Worm (Caenorhabditis elegans) whole organism, early embryonic: ENCODE results near the gene fbxc-31.
"Not testable (repeated sequence)": the region's sequence is repeated elsewhere in the genome, so short reads cannot be mapped to it uniquely, and the experiment has no call there.

Experiments
- B0310.2 ChIP-seq: sonication (generic microtip); optimal IDR thresholded peaks from 2 replicates; lab custom pipeline; 2016; ENCODE audit warnings: mild to moderate bottlenecking, missing genetic modification characterization, missing compliant biosample characterization
- F13C5.2 ChIP-seq: sonication (generic microtip); optimal IDR thresholded peaks from 2 replicates; lab custom pipeline; 2017; ENCODE audit warnings: mild to moderate bottlenecking, missing genetic modification characterization, inconsistent platforms, missing compliant biosample characterization
- aly-1 ChIP-seq: sonication (generic microtip); optimal IDR thresholded peaks from 2 replicates; lab custom pipeline; 2016; ENCODE audit warnings: missing genetic modification characterization, missing compliant biosample characterization
- ama-1 ChIP-seq: fragments of 150-350 bp; optimal IDR thresholded peaks from 2 replicates; lab custom pipeline; 2014
- ceh-13 ChIP-seq: fragments of 200-800 bp; sonication (Bioruptor generic); optimal IDR thresholded peaks from 2 replicates; lab custom pipeline; 2018; ENCODE audit warnings: mild to moderate bottlenecking, missing genetic modification characterization, missing compliant biosample characterization
- ceh-36 ChIP-seq: sonication (generic microtip); optimal IDR thresholded peaks from 2 replicates; lab custom pipeline; 2016; ENCODE audit warnings: missing genetic modification characterization, inconsistent platforms, missing compliant biosample characterization
- ets-7 ChIP-seq: sonication (generic microtip); optimal IDR thresholded peaks from 2 replicates; lab custom pipeline; 2016; ENCODE audit warnings: missing genotype, missing genetic modification characterization, missing compliant biosample characterization
- flt-1 ChIP-seq: fragments of 200-800 bp; sonication (Bioruptor generic); IDR thresholded peaks from 2 replicates; pipeline ENCODE4 v1.3.6; 2022; ENCODE audit warnings: missing genetic modification characterization, missing compliant biosample characterization
- hmbx-1 ChIP-seq: sonication (generic microtip); optimal IDR thresholded peaks from 2 replicates; lab custom pipeline; 2016; ENCODE audit warnings: mild to moderate bottlenecking, missing genetic modification characterization, missing compliant biosample characterization
- hmg-4 ChIP-seq: fragments of 200-800 bp; sonication (Bioruptor generic); optimal IDR thresholded peaks from 2 replicates; lab custom pipeline; 2018; ENCODE audit warnings: mild to moderate bottlenecking, missing genetic modification characterization, missing compliant biosample characterization
- hnd-1 ChIP-seq: sonication (generic microtip); optimal IDR thresholded peaks from 2 replicates; lab custom pipeline; 2016; ENCODE audit warnings: missing genetic modification characterization, missing compliant biosample characterization
- pes-1 ChIP-seq: fragments of 200-800 bp; sonication (Bioruptor generic); IDR thresholded peaks from 2 replicates; pipeline ENCODE4 v1.3.6; 2022; ENCODE audit warnings: missing genetic modification reagents, missing genetic modification characterization, missing compliant biosample characterization
- scrt-1 ChIP-seq: fragments of 200-800 bp; sonication (Bioruptor generic); IDR thresholded peaks from 2 replicates; pipeline ENCODE4 v1.3.6; 2022; ENCODE audit warnings: missing genetic modification characterization, missing compliant biosample characterization
- sea-1 ChIP-seq: fragments of 200-800 bp; sonication (Bioruptor generic); conservative IDR thresholded peaks from 2 replicates; pipeline ENCODE4 v1.3.6; 2022; ENCODE audit warnings: missing genetic modification characterization, missing compliant biosample characterization
- tbx-11 ChIP-seq: fragments of 200-800 bp; sonication (Bioruptor generic); IDR thresholded peaks from 2 replicates; pipeline ENCODE4 v1.3.6; 2022; ENCODE audit warnings: missing genetic modification characterization, missing compliant biosample characterization
- tbx-37 ChIP-seq: fragments of 200-800 bp; sonication (Bioruptor generic); conservative IDR thresholded peaks from 2 replicates; pipeline ENCODE4 v1.3.6; 2022; ENCODE audit warnings: missing genetic modification reagents, missing genetic modification characterization, missing compliant biosample characterization
- tra-4 ChIP-seq: sonication (generic microtip); optimal IDR thresholded peaks from 2 replicates; lab custom pipeline; 2017; ENCODE audit warnings: missing genetic modification characterization, missing compliant biosample characterization

The fbxc-31 gene

ce11 chrII:930871-931270 is 19.1 kb downstream of the fbxc-31 start, which contains the start of gene fbxc-34:
TSS of gene fbxc-34 (plus strand) at chrII:931171.
- TF ChIP-seq pes-1; hnd-1 (tag; lab: Kevin White, UChicago); B0310.2 (tag; lab: Kevin White, UChicago): not testable (repeated sequence)

ce11 chrII:932718-933117 is 20.9 kb downstream of the fbxc-31 start, which contains the start of gene acs-15:
TSS of gene acs-15 (plus strand) at chrII:933018.
- TF ChIP-seq ets-7 (tag; lab: Kevin White, UChicago): no peak
- TF ChIP-seq tbx-37 (GFP tag; lab: Robert Waterston, UW): no peak
- TF ChIP-seq ama-1 (lab: Kevin White, UChicago): no peak
- no peak for TF ChIP-seq aly-1 (tag; lab: Kevin White, UChicago)

ce11 chrII:937265-937664 is 25.5 kb downstream of the fbxc-31 start:
- TF ChIP-seq scrt-1 (GFP tag; lab: Robert Waterston, UW): no peak
- no peak for TF ChIP-seq aly-1 (tag; lab: Kevin White, UChicago)
- TF ChIP-seq sea-1: 0 out of 2 replicates have a peak, but pooled peaks have one; percentile 22

ce11 chrII:938549-938948 is 26.8 kb downstream of the fbxc-31 start, which contains the start of gene R07C3.3:
TSS of gene R07C3.3 (plus strand) at chrII:938849.
- TF ChIP-seq ets-7 (tag; lab: Kevin White, UChicago) (no peak), sea-1 (no peak), F13C5.2 (no peak), pes-1 (no peak), scrt-1 (GFP tag; lab: Robert Waterston, UW) (no peak), tra-4 (tag; lab: Kevin White, UChicago) (no peak), hmbx-1 (tag; lab: Kevin White, UChicago) (no peak), tbx-11 (GFP tag; lab: Robert Waterston, UW) (no peak), hmg-4 (GFP tag; lab: Kevin White, UChicago) (no peak), ceh-13 (GFP tag; lab: Kevin White, UChicago) (no peak), hnd-1 (tag; lab: Kevin White, UChicago) (no peak)

ce11 chrII:940779-941178 is 29.0 kb downstream of the fbxc-31 start, which contains the start of gene fbxc-36:
TSS of gene fbxc-36 (plus strand) at chrII:940983.
- TF ChIP-seq F13C5.2: no peak
- TF ChIP-seq B0310.2 (tag; lab: Kevin White, UChicago): no peak
- TF ChIP-seq hmbx-1 (tag; lab: Kevin White, UChicago): no peak
- TF ChIP-seq flt-1 (GFP tag; lab: Robert Waterston, UW): no peak
- no peak for TF ChIP-seq pes-1
- no peak for TF ChIP-seq scrt-1 (GFP tag; lab: Robert Waterston, UW)
- no peak for TF ChIP-seq ets-7 (tag; lab: Kevin White, UChicago)
- TF ChIP-seq ceh-13 (GFP tag; lab: Kevin White, UChicago): no peak
- no peak for TF ChIP-seq tbx-11 (GFP tag; lab: Robert Waterston, UW)
- no peak for TF ChIP-seq ceh-36 (tag; lab: Kevin White, UChicago)
- TF ChIP-seq hnd-1 (tag; lab: Kevin White, UChicago): no peak
- no peak for TF ChIP-seq sea-1
- TF ChIP-seq tra-4 (tag; lab: Kevin White, UChicago): no peak
- no peak for TF ChIP-seq aly-1 (tag; lab: Kevin White, UChicago)
- no peak for TF ChIP-seq tbx-37 (GFP tag; lab: Robert Waterston, UW)
- TF ChIP-seq ama-1 (lab: Kevin White, UChicago): no peak
- TF ChIP-seq hmg-4 (GFP tag; lab: Kevin White, UChicago): no peak

ce11 chrII:943773-944172 is 32.0 kb downstream of the fbxc-31 start, which contains the start of gene clec-43:
TSS of gene clec-43 (plus strand) at chrII:944066.
- TF ChIP-seq ama-1 (lab: Kevin White, UChicago): no peak
- TF ChIP-seq sea-1: no peak
- TF ChIP-seq hmg-4 (GFP tag; lab: Kevin White, UChicago): no peak
- no peak for TF ChIP-seq aly-1 (tag; lab: Kevin White, UChicago)
- TF ChIP-seq tra-4 (tag; lab: Kevin White, UChicago): no peak
- no peak for TF ChIP-seq ets-7 (tag; lab: Kevin White, UChicago)
- TF ChIP-seq B0310.2 (tag; lab: Kevin White, UChicago): no peak
- no peak for TF ChIP-seq flt-1 (GFP tag; lab: Robert Waterston, UW)
- TF ChIP-seq hnd-1 (tag; lab: Kevin White, UChicago): no peak
- TF ChIP-seq tbx-11 (GFP tag; lab: Robert Waterston, UW): no peak

- no peak for TF ChIP-seq hmbx-1 (tag; lab: Kevin White, UChicago)
- TF ChIP-seq ceh-13 (GFP tag; lab: Kevin White, UChicago): no peak
- no peak for TF ChIP-seq sea-1
- no peak for TF ChIP-seq ets-7 (tag; lab: Kevin White, UChicago)
- TF ChIP-seq tbx-37 (GFP tag; lab: Robert Waterston, UW): no peak
- no peak for TF ChIP-seq ama-1 (lab: Kevin White, UChicago)
These were observed 36.3 kb downstream of the fbxc-31 start, which contains the start of gene fbxc-32 for ce11 chrII:948091-948490. TSS of gene fbxc-32 (minus strand) at chrII:948191.

ce11 chrII:950374-950773 is 38.6 kb downstream of the fbxc-31 start:
- TF ChIP-seq sea-1: no peak

- TF ChIP-seq tbx-11 (GFP tag; lab: Robert Waterston, UW): no peak
These were observed 41.3 kb downstream of the fbxc-31 start for ce11 chrII:953052-953451.
